Fruit fly (Drosophila melanogaster): Measurements from ENCODE around the gene CG33293.

Gene CG33293

DNA sequence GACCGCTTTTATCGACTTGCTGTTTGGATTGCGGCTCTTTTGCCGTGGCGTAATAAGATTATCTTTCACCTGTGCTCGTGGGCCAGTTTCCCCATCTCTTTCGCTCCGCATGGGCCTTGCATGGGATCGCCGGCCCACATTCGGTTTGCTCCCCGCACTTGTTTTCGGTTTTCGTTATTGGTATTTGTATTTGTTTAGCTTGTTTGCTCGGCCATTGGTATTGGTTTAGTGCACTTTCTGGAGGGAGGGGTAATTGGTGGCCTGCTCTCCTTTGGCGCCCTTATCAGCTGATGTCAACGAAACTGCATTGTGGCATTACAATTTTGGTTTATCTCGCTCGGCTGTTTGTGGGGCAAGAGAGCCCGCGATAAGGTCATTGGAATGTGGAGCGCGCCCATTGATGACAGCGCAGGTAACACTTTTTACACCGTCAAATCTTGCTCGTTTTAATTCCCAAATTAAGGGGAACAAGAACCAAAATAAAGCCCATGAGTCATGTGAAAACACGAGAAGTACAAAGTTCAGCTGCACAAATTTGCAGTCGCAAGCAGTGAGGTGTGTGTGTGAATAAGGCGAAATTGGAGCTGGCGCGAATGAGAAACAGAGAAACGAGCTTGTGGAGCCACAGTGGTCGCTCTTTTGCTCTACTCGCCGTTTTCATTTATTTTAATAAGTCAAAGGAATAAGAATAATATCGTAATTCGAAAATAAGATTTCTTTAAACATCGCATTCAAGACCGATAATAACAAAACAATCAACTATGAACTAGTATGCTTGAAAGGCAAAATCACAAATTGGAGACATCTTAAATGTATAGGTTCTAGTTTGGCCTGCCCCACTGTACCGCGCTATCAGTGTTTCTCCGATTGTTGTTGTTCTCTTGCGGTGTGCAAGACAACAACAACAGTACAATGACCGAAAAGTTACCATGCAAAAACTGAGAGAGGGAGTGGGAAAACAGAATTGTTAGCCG is 24.9 kb downstream of the CG33293 start:
- TF ChIP-seq bab1 (GFP tag; optimal IDR thresholded peaks at IDR 0.05) (peak; percentile 94), tj (GFP tag; optimal IDR thresholded peaks at IDR 0.05) (peak; percentile 94), pad (GFP tag; optimal IDR thresholded peaks at IDR 0.05) (peak; percentile 76), ovo (GFP tag; optimal IDR thresholded peaks at IDR 0.05) (peak; percentile 96), CG11617 (GFP tag; optimal IDR thresholded peaks at IDR 0.05) (peak; percentile 87), CG14711 (tag; optimal IDR thresholded peaks at IDR 0.05) (peak; percentile 77), cnc (optimal IDR thresholded peaks at IDR 0.05) (no peak), cic (GFP tag; optimal IDR thresholded peaks at IDR 0.05) (peak; percentile 92), CG5204 (GFP tag; optimal IDR thresholded peaks at IDR 0.05) (no peak), kay (GFP tag; ENCODE audit: borderline replicate concordance) (no peak), CG33017 (tag; optimal IDR thresholded peaks at IDR 0.05) (peak; percentile 76), Crg-1 (GFP tag; optimal IDR thresholded peaks at IDR 0.05) (peak; percentile 96), CG7045 (GFP tag; optimal IDR thresholded peaks at IDR 0.05) (peak; percentile 90), toe (GFP tag; optimal IDR thresholded peaks at IDR 0.05) (peak; percentile 76), CG1620 (GFP tag; optimal IDR thresholded peaks at IDR 0.05) (peak; percentile 86), Hr96 (GFP tag; optimal IDR thresholded peaks at IDR 0.05) (peak; percentile 79), CG12768 (GFP tag; optimal IDR thresholded peaks at IDR 0.05) (peak; percentile 92), CG7101 (tag; optimal IDR thresholded peaks at IDR 0.05) (peak; percentile 88), Clk (GFP tag; optimal IDR thresholded peaks at IDR 0.05) (peak; percentile 90), Mnt (GFP tag; optimal IDR thresholded peaks at IDR 0.05) (peak; percentile 95)

DNA sequence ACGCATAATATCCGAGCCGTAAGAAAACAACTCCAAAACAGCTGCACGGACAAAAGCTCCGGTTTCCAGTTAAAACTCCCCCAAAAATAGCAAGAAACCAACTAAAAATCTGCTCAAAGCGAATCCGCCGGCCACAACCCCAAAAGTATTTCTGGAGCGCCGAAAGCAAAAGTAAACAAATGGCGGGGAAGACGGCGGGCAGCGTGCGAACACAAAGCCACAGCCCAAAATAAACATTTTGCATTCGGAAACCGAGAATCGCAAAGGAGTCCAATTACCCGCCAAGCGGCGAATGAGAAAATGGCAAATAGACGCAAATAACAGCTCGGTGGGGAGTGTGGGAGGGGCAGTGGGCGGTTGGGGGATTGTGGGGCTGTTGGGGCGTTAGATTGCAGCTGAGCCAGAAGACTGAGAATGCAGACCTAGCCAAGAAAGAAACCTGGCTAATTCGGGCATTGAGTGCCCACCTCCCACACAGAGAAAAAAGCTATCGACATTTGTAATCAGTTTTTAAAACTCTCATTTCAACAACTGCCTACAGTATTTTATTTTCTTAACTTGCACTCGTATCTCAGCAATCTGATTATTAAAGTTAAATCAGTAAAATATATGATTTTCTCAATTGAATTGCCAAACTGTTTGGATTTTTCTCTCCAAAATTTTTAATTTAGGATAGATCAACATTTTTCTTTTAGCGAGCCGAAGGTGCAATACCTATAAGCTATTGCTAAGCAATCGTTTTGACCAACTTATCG is 26.2 kb downstream of the CG33293 start:
- TF ChIP-seq tj (GFP tag; optimal IDR thresholded peaks at IDR 0.05) (peak; percentile 90), Mnt (GFP tag; optimal IDR thresholded peaks at IDR 0.05) (no peak), CG14711 (tag; optimal IDR thresholded peaks at IDR 0.05) (no peak)

DNA sequence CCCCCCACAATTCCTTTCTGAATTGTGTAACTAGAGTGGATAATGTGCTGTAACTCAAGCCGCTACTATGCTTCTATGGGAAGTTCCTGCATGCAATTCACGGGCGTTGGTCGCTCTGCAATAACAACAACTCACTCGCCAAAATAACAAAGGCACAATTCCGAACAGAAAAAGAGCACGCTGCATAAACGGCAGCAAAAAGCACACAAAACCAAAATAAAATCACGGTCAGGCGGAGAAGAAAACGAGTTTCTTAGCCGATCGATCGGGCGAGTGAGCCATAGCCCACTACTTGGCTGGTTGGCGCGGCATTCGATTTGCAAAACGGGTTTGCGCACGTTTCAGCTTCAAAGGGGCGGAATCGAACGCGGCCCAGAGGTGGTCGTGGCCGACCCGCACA is 27.2 kb downstream of the CG33293 start:
- TF ChIP-seq Mnt (GFP tag; optimal IDR thresholded peaks at IDR 0.05), result no peak
- TF ChIP-seq pad (GFP tag; optimal IDR thresholded peaks at IDR 0.05), result no peak
- TF ChIP-seq tj (GFP tag; optimal IDR thresholded peaks at IDR 0.05), result peak; percentile 31
- TF ChIP-seq Crg-1 (GFP tag; optimal IDR thresholded peaks at IDR 0.05), result no peak
- no peak for TF ChIP-seq ovo (GFP tag; optimal IDR thresholded peaks at IDR 0.05)
- no peak for TF ChIP-seq bab1 (GFP tag; optimal IDR thresholded peaks at IDR 0.05)

DNA sequence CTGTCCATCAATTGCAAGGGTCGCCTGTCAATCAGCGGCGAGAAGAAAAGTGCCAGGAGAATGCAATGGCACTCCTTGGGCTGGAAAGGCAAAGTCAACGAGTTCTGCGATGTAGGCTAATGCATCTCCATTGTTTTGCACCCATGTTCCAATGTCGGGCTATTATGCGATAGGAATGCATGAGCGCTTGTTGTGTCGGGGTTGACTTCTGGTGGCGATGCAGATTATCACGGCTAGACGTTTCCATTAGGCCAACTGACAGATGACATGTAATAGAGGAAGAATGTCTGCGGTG is 27.8 kb downstream of the CG33293 start:
- TF ChIP-seq CG1620 (GFP tag; optimal IDR thresholded peaks at IDR 0.05) (no peak), cnc (optimal IDR thresholded peaks at IDR 0.05) (no peak), tj (GFP tag; optimal IDR thresholded peaks at IDR 0.05) (no peak), kay (GFP tag; ENCODE audit: borderline replicate concordance) (no peak), CG5204 (GFP tag; optimal IDR thresholded peaks at IDR 0.05) (no peak), Crg-1 (GFP tag; optimal IDR thresholded peaks at IDR 0.05) (no peak), ovo (GFP tag; optimal IDR thresholded peaks at IDR 0.05) (no peak), CG7045 (GFP tag; optimal IDR thresholded peaks at IDR 0.05) (no peak), CG7101 (tag; optimal IDR thresholded peaks at IDR 0.05) (no peak), CG12768 (GFP tag; optimal IDR thresholded peaks at IDR 0.05) (no peak), pad (GFP tag; optimal IDR thresholded peaks at IDR 0.05) (no peak), cic (GFP tag; optimal IDR thresholded peaks at IDR 0.05) (no peak), bab1 (GFP tag; optimal IDR thresholded peaks at IDR 0.05) (no peak), Hr96 (GFP tag; optimal IDR thresholded peaks at IDR 0.05) (no peak), toe (GFP tag; optimal IDR thresholded peaks at IDR 0.05) (no peak), CG14711 (tag; optimal IDR thresholded peaks at IDR 0.05) (no peak), CG11617 (GFP tag; optimal IDR thresholded peaks at IDR 0.05) (no peak)

DNA sequence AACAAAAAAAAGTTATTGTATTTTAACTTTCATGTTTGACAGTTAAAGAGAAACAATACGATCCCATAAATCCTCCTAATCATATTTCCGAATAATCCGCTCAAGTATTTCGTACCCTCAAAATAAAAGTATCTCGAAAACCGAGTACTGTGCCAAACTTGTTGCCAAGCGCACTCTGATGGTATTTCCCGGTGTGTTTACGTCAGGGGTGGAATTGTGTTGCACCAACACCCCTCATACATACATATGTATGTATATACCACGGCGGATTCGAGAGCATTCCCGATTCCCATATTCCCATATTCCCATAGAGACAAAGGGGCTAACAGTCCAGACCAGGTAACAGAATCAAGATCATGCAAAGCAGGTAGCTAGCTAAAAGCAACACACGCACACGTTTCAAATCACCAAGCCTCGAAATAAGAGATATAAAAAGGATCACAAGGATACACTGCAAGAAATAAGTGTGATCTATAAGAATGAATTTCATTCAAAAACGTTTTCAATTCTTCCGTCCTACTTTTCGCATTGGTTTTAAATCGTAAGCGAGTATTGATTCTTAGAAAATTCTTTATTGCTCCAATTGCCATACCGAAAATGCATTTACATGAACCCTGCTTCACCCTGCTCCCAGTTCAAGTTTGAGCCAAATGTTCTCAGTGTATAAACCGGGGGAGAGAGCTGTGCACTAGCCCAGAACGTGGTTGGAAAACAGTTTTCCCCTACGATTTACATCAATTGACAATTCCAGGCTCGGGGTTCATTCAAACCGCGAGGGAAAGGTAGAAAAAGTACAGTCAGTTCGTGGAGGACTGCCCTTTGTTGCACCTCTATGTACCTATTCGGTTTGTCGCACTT is 28.4 kb downstream of the CG33293 start:
- no peak for TF ChIP-seq ovo (GFP tag; optimal IDR thresholded peaks at IDR 0.05)
- no peak for TF ChIP-seq bab1 (GFP tag; optimal IDR thresholded peaks at IDR 0.05)
- TF ChIP-seq cnc (optimal IDR thresholded peaks at IDR 0.05), result no peak
- TF ChIP-seq cic (GFP tag; optimal IDR thresholded peaks at IDR 0.05), result no peak
- TF ChIP-seq Crg-1 (GFP tag; optimal IDR thresholded peaks at IDR 0.05), result no peak
- no peak for TF ChIP-seq CG7045 (GFP tag; optimal IDR thresholded peaks at IDR 0.05)
- no peak for TF ChIP-seq pad (GFP tag; optimal IDR thresholded peaks at IDR 0.05)
- no peak for TF ChIP-seq tj (GFP tag; optimal IDR thresholded peaks at IDR 0.05)
- TF ChIP-seq Clk (GFP tag; optimal IDR thresholded peaks at IDR 0.05), result no peak
- TF ChIP-seq CG14711 (tag; optimal IDR thresholded peaks at IDR 0.05), result no peak
